Worm (Caenorhabditis elegans) whole organism, midembryonic: Measurements from ENCODE around the gene T07H8.11.

Experiments used
- T22C8.4 ChIP-seq: fragments of 200-800 bp; sonication (Bioruptor generic); IDR thresholded peaks from 2 replicates; pipeline ENCODE4 v1.3.6; 2022; ENCODE audit warnings: missing genetic modification characterization, missing compliant biosample characterization
- cog-1 ChIP-seq: sonication (generic microtip); optimal IDR thresholded peaks from 2 replicates; lab custom pipeline; 2016; ENCODE audit warnings: missing genetic modification characterization, missing compliant biosample characterization
- flt-1 ChIP-seq: fragments of 200-800 bp; sonication (Bioruptor generic); IDR thresholded peaks from 2 replicates; pipeline ENCODE4 v1.3.6; 2022; ENCODE audit warnings: missing genetic modification characterization, missing compliant biosample characterization
- klf-2 ChIP-seq: fragments of 200-800 bp; sonication (Bioruptor generic); conservative IDR thresholded peaks from 2 replicates; pipeline ENCODE4 v1.3.6; 2022; ENCODE audit warnings: missing genetic modification reagents, missing genetic modification characterization, missing compliant biosample characterization
- med-1 ChIP-seq: sonication (generic microtip); optimal IDR thresholded peaks from 2 replicates; lab custom pipeline; 2017; ENCODE audit warnings: missing genetic modification characterization, mild to moderate bottlenecking, missing compliant biosample characterization, antibody characterized with exemption, missing genetic modification reagents; ENCODE audit not compliant: insufficient read depth
- ref-1 ChIP-seq: fragments of 200-800 bp; sonication (Bioruptor generic); conservative IDR thresholded peaks from 2 replicates; pipeline ENCODE4 v1.3.6; 2022; ENCODE audit warnings: missing genetic modification reagents, missing genetic modification characterization, missing compliant biosample characterization
- tab-1 ChIP-seq: fragments of 200-800 bp; sonication (Bioruptor generic); IDR thresholded peaks from 2 replicates; pipeline ENCODE4 v1.3.6; 2022; ENCODE audit warnings: missing genetic modification characterization, missing compliant biosample characterization
- ztf-23 ChIP-seq: fragments of 200-800 bp; sonication (Bioruptor generic); IDR thresholded peaks from 2 replicates; pipeline ENCODE4 v1.3.6; 2022; ENCODE audit warnings: missing genetic modification reagents, missing genetic modification characterization, missing compliant biosample characterization
- ztf-29 ChIP-seq: fragments of 200-800 bp; sonication (Bioruptor generic); IDR thresholded peaks from 2 replicates; pipeline ENCODE4 v1.3.6; 2022; ENCODE audit warnings: missing genetic modification reagents, missing genetic modification characterization, missing compliant biosample characterization

DNA sequence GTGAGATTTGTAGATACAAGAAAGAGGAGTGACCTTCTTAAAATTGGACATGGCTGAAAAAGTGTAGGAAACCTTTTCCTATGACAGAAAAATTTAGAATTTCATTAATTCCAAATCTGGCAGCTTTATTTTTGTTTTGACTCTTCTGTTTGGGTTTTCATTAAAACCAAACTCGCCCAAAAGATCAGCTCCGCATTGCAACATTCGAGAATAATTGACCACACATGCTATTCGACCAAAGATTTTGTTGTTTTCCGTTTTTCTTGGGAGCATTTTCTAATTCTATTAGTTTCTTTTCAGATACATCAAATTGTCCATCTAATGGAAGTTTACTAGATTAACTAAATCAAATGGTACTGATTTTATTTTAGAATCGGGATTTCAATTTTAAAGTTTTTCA lies 5.0 kb upstream of the T07H8.11 start, which contains the start of gene mec-1:
- TF ChIP-seq med-1 (GFP tag; lab: Kevin White, UChicago), result no peak
- no peak for TF ChIP-seq T22C8.4 (GFP tag; lab: Robert Waterston, UW)
- TF ChIP-seq flt-1 (GFP tag; lab: Robert Waterston, UW), result no peak
- no peak for TF ChIP-seq cog-1 (tag; lab: Kevin White, UChicago)
- TF ChIP-seq tab-1 (GFP tag; lab: Robert Waterston, UW), result no peak
- TF ChIP-seq ztf-23 (GFP tag; lab: Robert Waterston, UW), result no peak
- TF ChIP-seq ztf-29 (GFP tag; lab: Robert Waterston, UW), result no peak
- no peak for TF ChIP-seq klf-2
- TF ChIP-seq ref-1 (GFP tag; lab: Robert Waterston, UW), result no peak
